Worm (Caenorhabditis elegans): ENCODE measurements around the gene rgs-1.

rgs-1 gene

ce11 chrIII:9993535-9993934, 22.8 kb downstream of the rgs-1 start, which contains the start of gene C05B5.4:
C05B5.4 (plus strand) TSS chrIII:9993885.
- TF ChIP-seq lin-11 (tag; optimal IDR thresholded peaks at IDR 0.05) (no peak), F13H6.1 (tag; optimal IDR thresholded peaks at IDR 0.05) (no peak), blmp-1 (tag; optimal IDR thresholded peaks at IDR 0.05; ENCODE audit: insufficient read depth) (no peak), sma-3 (GFP tag; optimal IDR thresholded peaks at IDR 0.05) (no peak), nhr-237 (tag; optimal IDR thresholded peaks at IDR 0.05) (no peak), ceh-16 (tag; optimal IDR thresholded peaks at IDR 0.05) (no peak), nhr-23 (tag; optimal IDR thresholded peaks at IDR 0.05) (no peak), lin-39 (tag; optimal IDR thresholded peaks at IDR 0.05) (no peak), dmd-4 (tag; optimal IDR thresholded peaks at IDR 0.05) (no peak), ceh-82 (tag; optimal IDR thresholded peaks at IDR 0.05) (no peak), peb-1 (tag; optimal IDR thresholded peaks at IDR 0.05) (no peak), crh-2 (tag; optimal IDR thresholded peaks at IDR 0.05) (no peak)

- TF ChIP-seq nhr-237 (tag; optimal IDR thresholded peaks at IDR 0.05) (no peak), blmp-1 (tag; optimal IDR thresholded peaks at IDR 0.05; ENCODE audit: insufficient read depth) (peak; percentile 46), egl-27 (tag; optimal IDR thresholded peaks at IDR 0.05) (no peak), ceh-16 (tag; optimal IDR thresholded peaks at IDR 0.05) (peak; percentile 75), nhr-23 (tag; optimal IDR thresholded peaks at IDR 0.05) (peak; percentile 58), ztf-1 (GFP tag; conservative IDR thresholded peaks at IDR 0.05) (no peak), elt-1 (tag; optimal IDR thresholded peaks at IDR 0.05) (peak; percentile 66), nhr-25 (tag; optimal IDR thresholded peaks at IDR 0.05) (peak; percentile 11), gmeb-1 (tag; optimal IDR thresholded peaks at IDR 0.05) (no peak)
These were observed 25.0 kb downstream of the rgs-1 start for ce11 chrIII:9991324-9991723.

DNA sequence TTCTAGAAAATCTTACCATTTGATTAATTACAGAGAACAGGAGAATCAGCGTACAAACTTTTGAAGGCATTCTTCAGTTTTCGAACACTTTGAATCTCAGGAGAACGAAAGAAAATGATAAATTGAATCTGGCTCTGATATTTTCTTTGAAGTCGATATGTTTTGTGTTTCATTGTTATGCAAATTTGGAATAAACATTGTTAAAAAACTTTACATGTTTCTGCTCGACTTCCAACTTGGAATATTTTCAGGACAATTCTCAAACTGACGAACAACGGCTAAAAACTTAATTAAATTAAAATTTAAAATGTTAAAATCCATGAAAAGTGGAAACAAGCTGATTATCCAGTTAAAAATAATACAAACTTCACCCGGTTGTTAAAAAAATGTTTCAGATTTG, 28.0 kb downstream of the rgs-1 start, which contains the start of gene C05B5.1:
C05B5.1 (minus strand) TSS at position 101 of the 400 bp plus-strand sequence.
- TF ChIP-seq unc-55 (GFP tag; optimal IDR thresholded peaks at IDR 0.05), result no peak
- TF ChIP-seq skn-1 (tag; optimal IDR thresholded peaks at IDR 0.05), result no peak
- no peak for TF ChIP-seq nhr-10 (tag; optimal IDR thresholded peaks at IDR 0.05)
- TF ChIP-seq blmp-1 (tag; optimal IDR thresholded peaks at IDR 0.05; ENCODE audit: insufficient read depth), result no peak
- TF ChIP-seq Y55F3AM.14 (GFP tag; optimal IDR thresholded peaks at IDR 0.05), result no peak
- no peak for TF ChIP-seq lin-11 (tag; optimal IDR thresholded peaks at IDR 0.05)
- TF ChIP-seq lin-39 (tag; optimal IDR thresholded peaks at IDR 0.05), result no peak
- no peak for TF ChIP-seq nhr-11 (tag; optimal IDR thresholded peaks at IDR 0.05)
- no peak for TF ChIP-seq nhr-77 (tag; optimal IDR thresholded peaks at IDR 0.05)
- no peak for TF ChIP-seq mdl-1 (tag; optimal IDR thresholded peaks at IDR 0.05)
- TF ChIP-seq mbf-1 (tag; optimal IDR thresholded peaks at IDR 0.05), result no peak
- TF ChIP-seq ama-1 (optimal IDR thresholded peaks at IDR 0.05), result no peak
- no peak for TF ChIP-seq lin-13 (GFP tag; optimal IDR thresholded peaks at IDR 0.05)
- TF ChIP-seq ztf-1 (GFP tag; conservative IDR thresholded peaks at IDR 0.05), result no peak
- TF ChIP-seq snpc-4 (tag; optimal IDR thresholded peaks at IDR 0.05), result no peak
- TF ChIP-seq nhr-21 (tag; optimal IDR thresholded peaks at IDR 0.05), result no peak
- no peak for TF ChIP-seq lsy-2 (tag; optimal IDR thresholded peaks at IDR 0.05)
- no peak for TF ChIP-seq nhr-237 (tag; optimal IDR thresholded peaks at IDR 0.05)
- no peak for TF ChIP-seq fos-1 (tag; optimal IDR thresholded peaks at IDR 0.05)
- no peak for TF ChIP-seq zag-1 (tag; optimal IDR thresholded peaks at IDR 0.05)

DNA sequence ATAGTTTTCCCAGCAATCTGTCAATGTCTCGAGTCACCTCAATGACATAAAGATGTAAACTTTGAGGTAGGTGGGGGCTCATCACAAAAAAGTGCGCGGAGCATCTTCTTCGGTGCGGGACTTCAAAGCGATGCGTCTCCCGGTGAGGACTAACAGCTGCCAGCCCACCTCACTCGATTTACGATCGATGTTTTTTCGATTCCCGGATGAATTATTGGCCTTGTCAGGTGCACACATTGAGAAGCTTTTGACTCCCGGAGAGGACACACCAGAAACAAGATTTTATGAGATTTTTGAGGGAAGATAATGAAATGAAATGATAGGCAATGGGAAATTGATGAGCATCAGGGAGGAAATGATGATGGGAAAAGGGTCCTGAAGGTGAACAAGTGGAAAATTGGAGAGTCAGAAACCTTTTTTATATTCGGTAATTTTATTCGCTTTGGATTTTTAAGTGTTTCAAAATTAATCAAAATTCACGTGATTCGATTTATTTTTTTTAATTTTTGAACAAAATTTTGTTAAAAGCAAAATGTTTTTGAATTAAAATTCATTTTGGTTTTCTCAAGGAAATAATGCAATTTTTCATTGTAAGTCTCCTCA, 29.4 kb downstream of the rgs-1 start, which contains the start of gene C05B5.12:
C05B5.12 (plus strand) TSS at position 553 of the 603 bp plus-strand sequence.
- TF ChIP-seq sma-3 (GFP tag; optimal IDR thresholded peaks at IDR 0.05), result no peak
- peak; percentile 39 for TF ChIP-seq nhr-129 (tag; optimal IDR thresholded peaks at IDR 0.05)

DNA sequence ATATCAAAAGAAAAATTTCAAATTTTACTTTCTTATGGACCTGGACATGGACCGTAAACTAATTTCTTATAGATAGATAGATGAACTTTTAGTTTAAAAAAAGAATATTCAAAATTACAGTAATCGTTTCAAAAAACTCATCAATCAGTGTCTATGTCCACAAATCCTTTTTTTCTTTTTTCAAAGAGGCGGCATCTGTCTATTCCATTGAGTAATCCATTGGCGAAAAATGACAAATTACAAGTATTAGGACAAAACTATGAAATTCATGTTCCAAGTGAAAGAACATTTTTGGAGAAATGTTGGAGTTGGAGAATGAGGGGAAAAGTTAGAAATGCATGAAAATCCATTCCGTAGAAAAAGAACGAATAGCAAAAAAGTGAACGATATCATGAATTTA, 30.8 kb downstream of the rgs-1 start:
- no peak for TF ChIP-seq nhr-11 (tag; optimal IDR thresholded peaks at IDR 0.05)
- TF ChIP-seq unc-55 (GFP tag; optimal IDR thresholded peaks at IDR 0.05), result peak; percentile 95
- TF ChIP-seq snpc-4 (tag; optimal IDR thresholded peaks at IDR 0.05), result no peak
- TF ChIP-seq mab-5 (tag; optimal IDR thresholded peaks at IDR 0.05), result peak; percentile 74

Data from whole organism, L2 larva.